1 fruit fly cellular context compared by ENCODE assay signal in genomic region chr3R:5025429-5026284, dm6.
TF ChIP-seq lines count a peak whose summit lies in the region.

No protein-coding gene starts in this region.

TF ChIP-seq in whole organism, embryonic, 481 proteins besides CTCF, POLR2A, EP300 and RAD21 (continued from another document):
- TF ChIP-seq jigr1 (GFP tag; IDR thresholded peaks at IDR 0.05; lab: Robert Waterston, UW) (no peak), pum (GFP tag; optimal IDR thresholded peaks at IDR 0.05; lab: Kevin White, UChicago) (no peak), twi (tag; optimal IDR thresholded peaks at IDR 0.05; lab: Kevin White, UChicago) (peak; percentile 22), hkb (optimal IDR thresholded peaks at IDR 0.05; lab: Kevin White, UChicago) (no peak), hkb (GFP tag; IDR thresholded peaks at IDR 0.05; lab: Robert Waterston, UW) (no peak), Ada2b (GFP tag; IDR thresholded peaks at IDR 0.05; lab: Robert Waterston, UW) (no peak), Camta (GFP tag; optimal IDR thresholded peaks at IDR 0.05; lab: Kevin White, UChicago) (no peak), her (GFP tag; optimal IDR thresholded peaks at IDR 0.05; lab: Kevin White, UChicago) (no peak), hb (GFP tag; IDR thresholded peaks at IDR 0.05; lab: Robert Waterston, UW; ENCODE audit: partially characterized antibody) (no peak), psq (GFP tag; optimal IDR thresholded peaks at IDR 0.05; lab: Kevin White, UChicago) (no peak), wek (GFP tag; optimal IDR thresholded peaks at IDR 0.05; lab: Kevin White, UChicago) (no peak), CG17912 (GFP tag; optimal IDR thresholded peaks at IDR 0.05; lab: Kevin White, UChicago) (no peak), lbe (GFP tag; optimal IDR thresholded peaks at IDR 0.05; lab: Kevin White, UChicago) (no peak), schlank (tag; optimal IDR thresholded peaks at IDR 0.05; lab: Kevin White, UChicago) (no peak), CG31388 (GFP tag; optimal IDR thresholded peaks at IDR 0.05; lab: Kevin White, UChicago) (no peak), HmgZ (tag; optimal IDR thresholded peaks at IDR 0.05; lab: Kevin White, UChicago) (no peak), CG2199 (GFP tag; IDR thresholded peaks at IDR 0.05; lab: Robert Waterston, UW) (peak; percentile 83), Poxn (GFP tag; IDR thresholded peaks at IDR 0.05; lab: Robert Waterston, UW) (no peak), Antp (GFP tag; optimal IDR thresholded peaks at IDR 0.05; lab: Kevin White, UChicago) (no peak), CG10543 (GFP tag; optimal IDR thresholded peaks at IDR 0.05; lab: Kevin White, UChicago) (peak; percentile 4), Atf3 (GFP tag; optimal IDR thresholded peaks at IDR 0.05; lab: Kevin White, UChicago) (no peak), CG1647 (GFP tag; optimal IDR thresholded peaks at IDR 0.05; lab: Kevin White, UChicago) (no peak), pfk (GFP tag; optimal IDR thresholded peaks at IDR 0.05; lab: Kevin White, UChicago) (no peak), oc (tag; optimal IDR thresholded peaks at IDR 0.05; lab: Kevin White, UChicago) (peak; percentile 27), corto (GFP tag; optimal IDR thresholded peaks at IDR 0.05; lab: Kevin White, UChicago) (no peak), chif (GFP tag; optimal IDR thresholded peaks at IDR 0.05; lab: Kevin White, UChicago) (no peak), tio (GFP tag; optimal IDR thresholded peaks at IDR 0.05; lab: Kevin White, UChicago) (no peak), kni (GFP tag; optimal IDR thresholded peaks at IDR 0.05; lab: Kevin White, UChicago) (peak; percentile 74), Sox102F (GFP tag; optimal IDR thresholded peaks at IDR 0.05; lab: Kevin White, UChicago) (no peak), Doc2 (GFP tag; IDR thresholded peaks at IDR 0.05; lab: Robert Waterston, UW) (no peak), CG6254 (GFP tag; optimal IDR thresholded peaks at IDR 0.05; lab: Kevin White, UChicago) (peak; percentile 26), Dip2 (GFP tag; IDR thresholded peaks at IDR 0.05; lab: Robert Waterston, UW) (no peak), Stat92E (GFP tag; optimal IDR thresholded peaks at IDR 0.05; lab: Kevin White, UChicago) (peak in 1 of 3 experiments; percentile 92), al (GFP tag; IDR thresholded peaks at IDR 0.05; lab: Robert Waterston, UW) (no peak), CG11560 (tag; IDR thresholded peaks at IDR 0.05; lab: Robert Waterston, UW) (no peak), cg (GFP tag; optimal IDR thresholded peaks at IDR 0.05; lab: Kevin White, UChicago) (no peak), Xbp1 (GFP tag; optimal IDR thresholded peaks at IDR 0.05; lab: Kevin White, UChicago) (no peak), CG13287 (GFP tag; IDR thresholded peaks at IDR 0.05; lab: Robert Waterston, UW; ENCODE audit: partially characterized antibody) (no peak), CG15514 (GFP tag; optimal IDR thresholded peaks at IDR 0.05; lab: Kevin White, UChicago) (no peak), br (optimal IDR thresholded peaks at IDR 0.05; lab: Kevin White, UChicago) (no peak), Atf6 (GFP tag; IDR thresholded peaks at IDR 0.05; lab: Robert Waterston, UW) (no peak), CG2120 (GFP tag; optimal IDR thresholded peaks at IDR 0.05; lab: Kevin White, UChicago) (no peak), NK7.1 (GFP tag; optimal IDR thresholded peaks at IDR 0.05; lab: Kevin White, UChicago) (no peak), p53 (GFP tag; optimal IDR thresholded peaks at IDR 0.05; lab: Kevin White, UChicago) (no peak), slou (GFP tag; optimal IDR thresholded peaks at IDR 0.05; lab: Kevin White, UChicago) (no peak), gt (GFP tag; IDR thresholded peaks at IDR 0.05; lab: Robert Waterston, UW) (no peak), slbo (GFP tag; IDR thresholded peaks at IDR 0.05; lab: Robert Waterston, UW) (no peak), CG11093 (GFP tag; IDR thresholded peaks at IDR 0.05; lab: Robert Waterston, UW) (0 out of 3 replicates have a peak, but pooled peaks have one; percentile 36), gsb-n (tag; optimal IDR thresholded peaks at IDR 0.05; lab: Kevin White, UChicago) (no peak), rib (GFP tag; IDR thresholded peaks at IDR 0.05; lab: Robert Waterston, UW) (no peak; the same call in 1 of the 2 replicates), gce (GFP tag; IDR thresholded peaks at IDR 0.05; lab: Robert Waterston, UW) (no peak), Hey (tag; optimal IDR thresholded peaks at IDR 0.05; lab: Kevin White, UChicago) (no peak), ap (GFP tag; IDR thresholded peaks at IDR 0.05; lab: Robert Waterston, UW) (no peak), ERR (GFP tag; optimal IDR thresholded peaks at IDR 0.05; lab: Kevin White, UChicago) (no peak), Sin3A (optimal IDR thresholded peaks at IDR 0.05; lab: Kevin White, UChicago) (no peak), CG11696 (GFP tag; IDR thresholded peaks at IDR 0.05; lab: Robert Waterston, UW) (no peak), CoRest (tag; optimal IDR thresholded peaks at IDR 0.05; lab: Kevin White, UChicago) (no peak), mam (GFP tag; optimal IDR thresholded peaks at IDR 0.05; lab: Kevin White, UChicago) (no peak), CG7928 (GFP tag; optimal IDR thresholded peaks at IDR 0.05; lab: Kevin White, UChicago) (no peak), CG4854 (GFP tag; optimal IDR thresholded peaks at IDR 0.05; lab: Kevin White, UChicago) (no peak), en (GFP tag; optimal IDR thresholded peaks at IDR 0.05; lab: Kevin White, UChicago) (no peak), sens-2 (GFP tag; IDR thresholded peaks at IDR 0.05; lab: Robert Waterston, UW) (no peak), pzg (GFP tag; optimal IDR thresholded peaks at IDR 0.05; lab: Kevin White, UChicago) (no peak), danr (GFP tag; IDR thresholded peaks at IDR 0.05; lab: Robert Waterston, UW) (no peak), pan (optimal IDR thresholded peaks at IDR 0.05; lab: Kevin White, UChicago) (no peak), pan (GFP tag; optimal IDR thresholded peaks at IDR 0.05 in 1 of 2, IDR thresholded peaks at IDR 0.05 in 1 of 2) (peak in 1 of 2 experiments; percentile 7), slp2 (GFP tag; optimal IDR thresholded peaks at IDR 0.05; lab: Kevin White, UChicago) (no peak), bowl (GFP tag; IDR thresholded peaks at IDR 0.05; lab: Robert Waterston, UW) (no peak), pho (GFP tag; optimal IDR thresholded peaks at IDR 0.05; lab: Kevin White, UChicago) (no peak)
TF ChIP-seq in whole organism, embryonic: peak in this region for 20.
